Fruit fly (Drosophila melanogaster) whole organism, prepupa: Measurements from ENCODE around the gene CG17139.

Experiments
- CG10631 ChIP-seq: fragments of 200-800 bp; sonication (Bioruptor generic); optimal IDR thresholded peaks from 2 replicates; lab custom pipeline; 2016; ENCODE audit warnings: missing biosample characterization, missing genetic modification characterization
- CG10669 ChIP-seq: fragments of 200-800 bp; sonication (Bioruptor generic); optimal IDR thresholded peaks from 3 replicates; lab custom pipeline; 2018; ENCODE audit warnings: missing biosample characterization, mild to moderate bottlenecking, missing genetic modification characterization, moderate library complexity
- CG11294 ChIP-seq: fragments of 200-800 bp; sonication (Bioruptor generic); IDR thresholded peaks from 2 replicates; pipeline ENCODE4 v1.3.6; 2022; ENCODE audit warnings: missing biosample characterization, missing genetic modification characterization
- CG11762 ChIP-seq: fragments of 200-800 bp; sonication (Bioruptor generic); optimal IDR thresholded peaks from 3 replicates; lab custom pipeline; 2016; ENCODE audit warnings: missing biosample characterization, missing genetic modification characterization; ENCODE audit not compliant: insufficient read depth
- CG15336 ChIP-seq: fragments of 200-800 bp; sonication (Bioruptor generic); IDR thresholded peaks from 2 replicates; pipeline ENCODE4 v1.3.6; 2022; ENCODE audit warnings: missing biosample characterization, missing genetic modification characterization
- CG16779 ChIP-seq: fragments of 200-800 bp; sonication (Bioruptor generic); optimal IDR thresholded peaks from 3 replicates; lab custom pipeline; 2017; ENCODE audit warnings: missing biosample characterization, mild to moderate bottlenecking, missing genetic modification characterization
- CG3032 ChIP-seq: fragments of 200-800 bp; optimal IDR thresholded peaks from 2 replicates; lab custom pipeline; 2019; ENCODE audit warnings: missing biosample characterization, mild to moderate bottlenecking, missing genetic modification characterization, moderate library complexity
- CG32006 ChIP-seq: fragments of 200-800 bp; sonication (Bioruptor generic); optimal IDR thresholded peaks from 3 replicates; lab custom pipeline; 2017; ENCODE audit warnings: missing biosample characterization, mild to moderate bottlenecking, missing genetic modification characterization
- CG3919 ChIP-seq: fragments of 200-800 bp; sonication (Bioruptor generic); optimal IDR thresholded peaks from 3 replicates; lab custom pipeline; 2016; ENCODE audit warnings: missing biosample characterization, missing genetic modification characterization
- CG4318 ChIP-seq: fragments of 200-800 bp; sonication (Bioruptor generic); optimal IDR thresholded peaks from 3 replicates; lab custom pipeline; 2017; ENCODE audit warnings: missing biosample characterization, mild to moderate bottlenecking, missing genetic modification characterization
- CG6163 ChIP-seq: fragments of 200-800 bp; sonication (Bioruptor generic); IDR thresholded peaks from 3 replicates; pipeline ENCODE4 v1.3.6; 2022; ENCODE audit warnings: missing biosample characterization, missing genetic modification characterization
- CG6276 ChIP-seq: fragments of 200-800 bp; sonication (Bioruptor generic); optimal IDR thresholded peaks from 2 replicates; lab custom pipeline; 2017; ENCODE audit warnings: missing biosample characterization, mild to moderate bottlenecking, missing genetic modification characterization
- CG6792 ChIP-seq: fragments of 200-800 bp; sonication (Bioruptor generic); optimal IDR thresholded peaks from 3 replicates; lab custom pipeline; 2016; ENCODE audit warnings: missing biosample characterization, missing genetic modification characterization
- CG7368 ChIP-seq: fragments of 200-800 bp; sonication (Bioruptor generic); optimal IDR thresholded peaks from 3 replicates; lab custom pipeline; 2016; ENCODE audit warnings: missing biosample characterization, missing genetic modification characterization
- CG8119 ChIP-seq: fragments of 200-800 bp; sonication (Bioruptor generic); IDR thresholded peaks from 3 replicates; pipeline ENCODE4 v1.3.6; 2022; ENCODE audit warnings: missing biosample characterization, missing genetic modification characterization
- CG9139 ChIP-seq: fragments of 200-800 bp; sonication (Bioruptor generic); optimal IDR thresholded peaks from 3 replicates; lab custom pipeline; 2017; ENCODE audit warnings: missing biosample characterization, mild to moderate bottlenecking, missing genetic modification characterization
- Eip75B ChIP-seq: fragments of 200-800 bp; sonication (Bioruptor generic); optimal IDR thresholded peaks from 3 replicates; lab custom pipeline; 2016; ENCODE audit warnings: missing biosample characterization, missing genetic modification characterization
- Eip93F ChIP-seq: fragments of 200-800 bp; sonication (Bioruptor generic); optimal IDR thresholded peaks from 2 replicates; lab custom pipeline; 2016; ENCODE audit warnings: missing biosample characterization, mild to moderate bottlenecking, missing genetic modification characterization
- Ets96B ChIP-seq: fragments of 200-800 bp; optimal IDR thresholded peaks from 2 replicates; lab custom pipeline; 2019; ENCODE audit warnings: missing biosample characterization, mild to moderate bottlenecking, missing genetic modification characterization, moderate library complexity
- Gug ChIP-seq: fragments of 200-800 bp; sonication (Bioruptor generic); IDR thresholded peaks from 2 replicates; pipeline ENCODE4 v1.3.6; 2022; ENCODE audit warnings: missing biosample characterization, missing genetic modification characterization
- Hr38 ChIP-seq: sonication (Bioruptor generic); optimal IDR thresholded peaks from 2 replicates; lab custom pipeline; 2016; ENCODE audit warnings: missing biosample characterization, missing genetic modification characterization
- Hr39 ChIP-seq: fragments of 200-800 bp; sonication (Bioruptor generic); optimal IDR thresholded peaks from 2 replicates; lab custom pipeline; 2016; ENCODE audit warnings: missing biosample characterization, missing genetic modification characterization
- Hr4 ChIP-seq: fragments of 200-800 bp; sonication (Bioruptor generic); optimal IDR thresholded peaks from 3 replicates; lab custom pipeline; 2016; ENCODE audit warnings: missing biosample characterization, missing genetic modification characterization
- Lpt ChIP-seq: fragments of 200-800 bp; sonication (Bioruptor generic); optimal IDR thresholded peaks from 3 replicates; lab custom pipeline; 2016; ENCODE audit warnings: missing biosample characterization, missing genetic modification characterization
- Met ChIP-seq: fragments of 200-800 bp; sonication (Bioruptor generic); optimal IDR thresholded peaks from 3 replicates; lab custom pipeline; 2016; ENCODE audit warnings: missing biosample characterization, missing genetic modification characterization
- OdsH ChIP-seq: fragments of 200-800 bp; sonication (Bioruptor generic); optimal IDR thresholded peaks from 3 replicates; lab custom pipeline; 2016; ENCODE audit warnings: missing biosample characterization, missing genetic modification characterization
- Smox ChIP-seq: fragments of 200-800 bp; sonication (Bioruptor generic); optimal IDR thresholded peaks from 3 replicates; lab custom pipeline; 2016; ENCODE audit warnings: missing biosample characterization, missing genetic modification characterization
- acj6 ChIP-seq: fragments of 200-800 bp; sonication (Bioruptor generic); optimal IDR thresholded peaks from 3 replicates; lab custom pipeline; 2016; ENCODE audit warnings: missing biosample characterization, missing genetic modification characterization
- cyc ChIP-seq: fragments of 200-800 bp; sonication (Bioruptor generic); optimal IDR thresholded peaks from 3 replicates; lab custom pipeline; 2016; ENCODE audit warnings: missing biosample characterization, missing genetic modification characterization
- dac ChIP-seq: fragments of 200-800 bp; sonication (Bioruptor generic); optimal IDR thresholded peaks from 2 replicates; lab custom pipeline; 2017; ENCODE audit warnings: missing biosample characterization, mild to moderate bottlenecking, missing genetic modification characterization
- eg ChIP-seq: fragments of 200-800 bp; sonication (Bioruptor generic); IDR thresholded peaks from 3 replicates; pipeline ENCODE4 v1.3.6; 2022; ENCODE audit warnings: missing biosample characterization, missing genetic modification characterization
- fd59A ChIP-seq: fragments of 200-800 bp; sonication (Bioruptor generic); optimal IDR thresholded peaks from 2 replicates; lab custom pipeline; 2017; ENCODE audit warnings: missing biosample characterization, mild to moderate bottlenecking, missing genetic modification characterization, missing genetic modification reagents
- fd85E ChIP-seq: fragments of 200-800 bp; sonication (Bioruptor generic); optimal IDR thresholded peaks from 3 replicates; lab custom pipeline; 2016; ENCODE audit warnings: missing biosample characterization, missing genetic modification characterization
- fkh ChIP-seq: fragments of 200-800 bp; sonication (Bioruptor generic); optimal IDR thresholded peaks from 3 replicates; lab custom pipeline; 2017; ENCODE audit warnings: missing biosample characterization, mild to moderate bottlenecking, missing genetic modification characterization, moderate library complexity
- lz ChIP-seq: fragments of 200-800 bp; sonication (Bioruptor generic); optimal IDR thresholded peaks from 3 replicates; lab custom pipeline; 2016; ENCODE audit warnings: missing biosample characterization, missing genetic modification characterization
- pdm3 ChIP-seq: fragments of 200-800 bp; sonication (Bioruptor generic); optimal IDR thresholded peaks from 3 replicates; lab custom pipeline; 2016; ENCODE audit warnings: missing biosample characterization, missing genetic modification characterization
- ss ChIP-seq, 2 experiments: fragments of 200-800 bp; sonication (Bioruptor generic); optimal IDR thresholded peaks; 2 replicates in 1 of 2; 3 replicates in 1 of 2; lab custom pipeline; 2017 to 2018; ENCODE audit warnings: mild to moderate bottlenecking in 2 of 2, missing biosample characterization in 2 of 2, missing genetic modification characterization in 2 of 2, moderate library complexity in 1 of 2
- svp ChIP-seq: fragments of 200-800 bp; sonication (Bioruptor generic); peaks from one replicate; lab custom pipeline; 2016; ENCODE audit warnings: missing biosample characterization, missing genetic modification characterization
- topi ChIP-seq: fragments of 200-800 bp; sonication (Bioruptor generic); optimal IDR thresholded peaks from 3 replicates; lab custom pipeline; 2016; ENCODE audit warnings: missing biosample characterization, missing genetic modification characterization
- vri ChIP-seq: fragments of 200-800 bp; sonication (Bioruptor generic); optimal IDR thresholded peaks from 3 replicates; lab custom pipeline; 2016; ENCODE audit warnings: missing biosample characterization, mild to moderate bottlenecking, missing genetic modification characterization

CG17139 gene

DNA sequence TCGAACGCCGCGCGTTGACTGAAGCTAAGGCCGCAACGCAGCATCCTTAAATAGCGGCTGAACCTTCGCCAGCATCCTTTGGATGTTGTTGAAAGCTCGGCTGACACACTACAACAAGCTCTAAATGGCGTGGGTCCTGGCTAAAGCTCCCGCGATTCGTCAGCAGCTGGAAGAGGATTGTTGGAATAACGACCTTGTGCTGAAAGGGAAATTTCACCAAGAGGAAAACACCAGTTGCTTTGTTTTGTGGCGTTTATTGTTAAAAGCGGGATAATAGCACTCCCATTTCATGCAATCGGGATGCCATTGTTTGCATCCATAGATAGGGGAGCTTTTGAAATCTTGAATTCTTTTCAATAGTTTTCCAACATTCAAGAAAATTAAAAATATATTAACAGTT lies 8.0 kb downstream of the CG17139 start, which contains the start of gene Nos:
Nos (minus strand) TSS at position 21 of the 400 bp plus-strand sequence.
- TF ChIP-seq fd59A (no peak), vri (no peak), CG6163 (GFP tag; lab: Robert Waterston, UW) (no peak), CG4318 (GFP tag; lab: Kevin White, UChicago) (no peak), CG7368 (GFP tag; lab: Kevin White, UChicago) (no peak), Smox (no peak), Eip75B (GFP tag; lab: Kevin White, UChicago) (no peak), fkh (no peak), CG6276 (GFP tag; lab: Kevin White, UChicago) (no peak), CG10669 (GFP tag; lab: Kevin White, UChicago) (no peak), Met (GFP tag; lab: Kevin White, UChicago) (no peak), fd85E (GFP tag; lab: Kevin White, UChicago) (no peak), Lpt (GFP tag; lab: Kevin White, UChicago) (no peak), pdm3 (GFP tag; lab: Kevin White, UChicago) (no peak), Ets96B (no peak), ss (GFP tag; optimal IDR thresholded peaks at IDR 0.05; lab: Kevin White, UChicago) (no peak)

DNA sequence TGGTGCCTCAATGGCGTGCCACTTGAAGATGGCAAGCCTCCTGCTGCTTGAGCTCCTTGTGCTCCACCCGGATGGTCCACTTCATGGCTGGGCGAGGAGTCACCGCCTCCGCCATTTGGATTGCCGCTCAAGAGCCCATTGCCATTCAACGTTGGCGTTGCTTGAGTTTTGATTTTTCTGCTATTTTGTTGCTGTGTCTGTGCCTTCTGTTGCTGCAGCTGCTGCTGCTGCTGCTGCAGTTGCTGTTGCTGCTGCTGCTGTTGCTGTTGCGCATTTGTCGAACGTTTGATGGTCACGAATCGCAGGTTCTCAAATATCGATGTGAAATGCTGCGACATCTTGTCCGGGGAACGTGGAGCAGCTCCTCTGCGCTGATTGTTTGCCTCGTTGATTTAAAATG lies 13.9 kb downstream of the CG17139 start:
- TF ChIP-seq CG4318 (GFP tag; lab: Kevin White, UChicago) (no peak), CG7368 (GFP tag; lab: Kevin White, UChicago) (no peak), CG16779 (tag; lab: Kevin White, UChicago) (no peak), lz (no peak), Eip93F (no peak), CG9139 (no peak), Lpt (GFP tag; lab: Kevin White, UChicago) (no peak), fd85E (GFP tag; lab: Kevin White, UChicago) (no peak), Smox (no peak), svp (GFP tag; lab: Kevin White, UChicago) (no peak), CG6163 (GFP tag; lab: Robert Waterston, UW) (no peak), CG8119 (GFP tag; lab: Robert Waterston, UW) (no peak), CG32006 (GFP tag; lab: Kevin White, UChicago) (no peak), CG15336 (GFP tag; lab: Robert Waterston, UW) (no peak), fd59A (no peak), acj6 (GFP tag; lab: Kevin White, UChicago) (no peak), topi (no peak), Hr38 (GFP tag; lab: Kevin White, UChicago) (no peak)

- no peak for TF ChIP-seq fd85E (GFP tag; lab: Kevin White, UChicago)
- TF ChIP-seq Lpt (GFP tag; lab: Kevin White, UChicago) = no peak
- TF ChIP-seq OdsH (GFP tag; lab: Kevin White, UChicago) = no peak
- TF ChIP-seq Gug (GFP tag; lab: Robert Waterston, UW) = no peak
- no peak for TF ChIP-seq CG16779 (tag; lab: Kevin White, UChicago)
- TF ChIP-seq CG3032 (tag; lab: Kevin White, UChicago) = no peak
- no peak for TF ChIP-seq CG9139
- no peak for TF ChIP-seq CG10631
- peak; percentile 61 for TF ChIP-seq fkh
Observed at dm6 chr2L:10822620-10823019, 22.8 kb downstream of the CG17139 start.

- no peak for TF ChIP-seq Hr39 (GFP tag; lab: Kevin White, UChicago)
Observed at dm6 chr2L:10820405-10820804, 25.1 kb downstream of the CG17139 start, which contains the start of gene CG17134. Gene CG17134, plus strand, starts transcription at chr2L:10820705.

dm6 chr2L:10818807-10819206 lies 26.7 kb downstream of the CG17139 start, which contains the start of gene CG6508:
Gene CG6508, plus strand, starts transcription at chr2L:10819107.
- TF ChIP-seq CG11294 (GFP tag; lab: Robert Waterston, UW) (no peak), CG3919 (GFP tag; lab: Kevin White, UChicago) (no peak), CG3032 (tag; lab: Kevin White, UChicago) (no peak), cyc (GFP tag; lab: Kevin White, UChicago) (no peak), CG11762 (GFP tag; lab: Kevin White, UChicago) (no peak), CG16779 (tag; lab: Kevin White, UChicago) (no peak), Hr39 (GFP tag; lab: Kevin White, UChicago) (no peak), dac (GFP tag; lab: Kevin White, UChicago) (no peak), CG6163 (GFP tag; lab: Robert Waterston, UW) (no peak), Lpt (GFP tag; lab: Kevin White, UChicago) (no peak), eg (no peak), CG6792 (GFP tag; lab: Kevin White, UChicago) (no peak), vri (no peak), Hr4 (GFP tag; lab: Kevin White, UChicago) (no peak)
- TF ChIP-seq, all 60 proteins: peak for 0
